Fruit fly (Drosophila melanogaster) whole organism, prepupa: ENCODE data around the gene Rbm13.

ENCODE experiments used
- Blimp-1 ChIP-seq: fragments of 200-800 bp; sonication (Bioruptor generic); optimal IDR thresholded peaks from 3 replicates; lab custom pipeline; 2017; ENCODE audit warnings: missing biosample characterization, missing genetic modification characterization, mild to moderate bottlenecking, moderate library complexity, missing genetic modification reagents
- CG10631 ChIP-seq: fragments of 200-800 bp; sonication (Bioruptor generic); optimal IDR thresholded peaks from 2 replicates; lab custom pipeline; 2016; ENCODE audit warnings: missing biosample characterization, missing genetic modification characterization
- CG10669 ChIP-seq: fragments of 200-800 bp; sonication (Bioruptor generic); optimal IDR thresholded peaks from 3 replicates; lab custom pipeline; 2018; ENCODE audit warnings: missing biosample characterization, mild to moderate bottlenecking, missing genetic modification characterization, moderate library complexity
- CG11294 ChIP-seq: fragments of 200-800 bp; sonication (Bioruptor generic); IDR thresholded peaks from 2 replicates; pipeline ENCODE4 v1.3.6; 2022; ENCODE audit warnings: missing biosample characterization, missing genetic modification characterization
- CG11762 ChIP-seq: fragments of 200-800 bp; sonication (Bioruptor generic); optimal IDR thresholded peaks from 3 replicates; lab custom pipeline; 2016; ENCODE audit warnings: missing biosample characterization, missing genetic modification characterization; ENCODE audit not compliant: insufficient read depth
- CG11902 ChIP-seq: fragments of 200-800 bp; sonication (Bioruptor generic); optimal IDR thresholded peaks from 3 replicates; lab custom pipeline; 2016; ENCODE audit warnings: missing biosample characterization, missing genetic modification characterization
- CG15336 ChIP-seq: fragments of 200-800 bp; sonication (Bioruptor generic); IDR thresholded peaks from 2 replicates; pipeline ENCODE4 v1.3.6; 2022; ENCODE audit warnings: missing biosample characterization, missing genetic modification characterization
- CG1621 ChIP-seq: fragments of 200-800 bp; sonication (Bioruptor generic); optimal IDR thresholded peaks from 3 replicates; lab custom pipeline; 2018; ENCODE audit warnings: missing biosample characterization, mild to moderate bottlenecking, missing genetic modification characterization
- CG16779 ChIP-seq: fragments of 200-800 bp; sonication (Bioruptor generic); optimal IDR thresholded peaks from 3 replicates; lab custom pipeline; 2017; ENCODE audit warnings: missing biosample characterization, mild to moderate bottlenecking, missing genetic modification characterization
- CG3032 ChIP-seq: fragments of 200-800 bp; optimal IDR thresholded peaks from 2 replicates; lab custom pipeline; 2019; ENCODE audit warnings: missing biosample characterization, mild to moderate bottlenecking, missing genetic modification characterization, moderate library complexity
- CG31627 ChIP-seq: fragments of 200-800 bp; sonication (Bioruptor generic); optimal IDR thresholded peaks from 3 replicates; lab custom pipeline; 2016; ENCODE audit warnings: missing biosample characterization, missing genetic modification characterization
- CG34406 ChIP-seq: fragments of 200-800 bp; sonication (Bioruptor generic); optimal IDR thresholded peaks from 3 replicates; lab custom pipeline; 2016; ENCODE audit warnings: missing biosample characterization, missing genetic modification characterization
- CG3919 ChIP-seq: fragments of 200-800 bp; sonication (Bioruptor generic); optimal IDR thresholded peaks from 3 replicates; lab custom pipeline; 2016; ENCODE audit warnings: missing biosample characterization, missing genetic modification characterization
- CG4318 ChIP-seq: fragments of 200-800 bp; sonication (Bioruptor generic); optimal IDR thresholded peaks from 3 replicates; lab custom pipeline; 2017; ENCODE audit warnings: missing biosample characterization, mild to moderate bottlenecking, missing genetic modification characterization
- CG6163 ChIP-seq: fragments of 200-800 bp; sonication (Bioruptor generic); IDR thresholded peaks from 3 replicates; pipeline ENCODE4 v1.3.6; 2022; ENCODE audit warnings: missing biosample characterization, missing genetic modification characterization
- CG6792 ChIP-seq: fragments of 200-800 bp; sonication (Bioruptor generic); optimal IDR thresholded peaks from 3 replicates; lab custom pipeline; 2016; ENCODE audit warnings: missing biosample characterization, missing genetic modification characterization
- CG6808 ChIP-seq: fragments of 200-800 bp; sonication (Bioruptor generic); optimal IDR thresholded peaks from 3 replicates; lab custom pipeline; 2017; ENCODE audit warnings: missing biosample characterization, missing genetic modification characterization, mild to moderate bottlenecking, moderate library complexity, missing genetic modification reagents
- CG6854 ChIP-seq: fragments of 200-800 bp; sonication (Bioruptor generic); optimal IDR thresholded peaks from 2 replicates; lab custom pipeline; 2017; ENCODE audit warnings: missing biosample characterization, mild to moderate bottlenecking, missing genetic modification characterization
- CG7368 ChIP-seq: fragments of 200-800 bp; sonication (Bioruptor generic); optimal IDR thresholded peaks from 3 replicates; lab custom pipeline; 2016; ENCODE audit warnings: missing biosample characterization, missing genetic modification characterization
- CG8319 ChIP-seq: fragments of 200-800 bp; sonication (Bioruptor generic); optimal IDR thresholded peaks from 3 replicates; lab custom pipeline; 2016; ENCODE audit warnings: missing biosample characterization, missing genetic modification characterization
- CG8632 ChIP-seq: fragments of 200-800 bp; sonication (Bioruptor generic); optimal IDR thresholded peaks from 3 replicates; lab custom pipeline; 2016; ENCODE audit warnings: missing biosample characterization, missing genetic modification characterization
- Eip75B ChIP-seq: fragments of 200-800 bp; sonication (Bioruptor generic); optimal IDR thresholded peaks from 3 replicates; lab custom pipeline; 2016; ENCODE audit warnings: missing biosample characterization, missing genetic modification characterization
- Eip78C ChIP-seq: fragments of 200-800 bp; sonication (Bioruptor generic); peaks from one replicate; lab custom pipeline; 2016; ENCODE audit warnings: missing biosample characterization, missing genetic modification characterization
- Eip93F ChIP-seq: fragments of 200-800 bp; sonication (Bioruptor generic); optimal IDR thresholded peaks from 2 replicates; lab custom pipeline; 2016; ENCODE audit warnings: missing biosample characterization, mild to moderate bottlenecking, missing genetic modification characterization
- Ets21C ChIP-seq: fragments of 200-800 bp; sonication (Bioruptor generic); optimal IDR thresholded peaks from 3 replicates; lab custom pipeline; 2016; ENCODE audit warnings: missing biosample characterization, missing genetic modification characterization
- Gug ChIP-seq: fragments of 200-800 bp; sonication (Bioruptor generic); IDR thresholded peaks from 2 replicates; pipeline ENCODE4 v1.3.6; 2022; ENCODE audit warnings: missing biosample characterization, missing genetic modification characterization
- Hr39 ChIP-seq: fragments of 200-800 bp; sonication (Bioruptor generic); optimal IDR thresholded peaks from 2 replicates; lab custom pipeline; 2016; ENCODE audit warnings: missing biosample characterization, missing genetic modification characterization
- Lpt ChIP-seq: fragments of 200-800 bp; sonication (Bioruptor generic); optimal IDR thresholded peaks from 3 replicates; lab custom pipeline; 2016; ENCODE audit warnings: missing biosample characterization, missing genetic modification characterization
- Met ChIP-seq: fragments of 200-800 bp; sonication (Bioruptor generic); optimal IDR thresholded peaks from 3 replicates; lab custom pipeline; 2016; ENCODE audit warnings: missing biosample characterization, missing genetic modification characterization
- Smox ChIP-seq: fragments of 200-800 bp; sonication (Bioruptor generic); optimal IDR thresholded peaks from 3 replicates; lab custom pipeline; 2016; ENCODE audit warnings: missing biosample characterization, missing genetic modification characterization
- Sox102F ChIP-seq: fragments of 200-800 bp; sonication (Bioruptor generic); optimal IDR thresholded peaks from 2 replicates; lab custom pipeline; 2016; ENCODE audit warnings: missing biosample characterization, mild to moderate bottlenecking, missing genetic modification characterization
- Sox14 ChIP-seq: fragments of 200-800 bp; sonication (Bioruptor generic); optimal IDR thresholded peaks from 3 replicates; lab custom pipeline; 2016; ENCODE audit warnings: missing biosample characterization, missing genetic modification characterization
- Sox15 ChIP-seq: fragments of 200-800 bp; sonication (Bioruptor generic); optimal IDR thresholded peaks from 3 replicates; lab custom pipeline; 2016; ENCODE audit warnings: missing biosample characterization, missing genetic modification characterization
- acj6 ChIP-seq: fragments of 200-800 bp; sonication (Bioruptor generic); optimal IDR thresholded peaks from 3 replicates; lab custom pipeline; 2016; ENCODE audit warnings: missing biosample characterization, missing genetic modification characterization
- cyc ChIP-seq: fragments of 200-800 bp; sonication (Bioruptor generic); optimal IDR thresholded peaks from 3 replicates; lab custom pipeline; 2016; ENCODE audit warnings: missing biosample characterization, missing genetic modification characterization
- dac ChIP-seq: fragments of 200-800 bp; sonication (Bioruptor generic); optimal IDR thresholded peaks from 2 replicates; lab custom pipeline; 2017; ENCODE audit warnings: missing biosample characterization, mild to moderate bottlenecking, missing genetic modification characterization
- dsx ChIP-seq: fragments of 200-800 bp; optimal IDR thresholded peaks from 3 replicates; lab custom pipeline; 2019; ENCODE audit warnings: missing biosample characterization, mild to moderate bottlenecking, missing genetic modification characterization, moderate library complexity; ENCODE audit not compliant: poor library complexity, severe bottlenecking
- eg ChIP-seq: fragments of 200-800 bp; sonication (Bioruptor generic); IDR thresholded peaks from 3 replicates; pipeline ENCODE4 v1.3.6; 2022; ENCODE audit warnings: missing biosample characterization, missing genetic modification characterization
- esn ChIP-seq: fragments of 200-800 bp; sonication (Bioruptor generic); optimal IDR thresholded peaks from 2 replicates; lab custom pipeline; 2016; ENCODE audit warnings: missing biosample characterization, mild to moderate bottlenecking, missing genetic modification characterization, moderate library complexity
- fd59A ChIP-seq: fragments of 200-800 bp; sonication (Bioruptor generic); optimal IDR thresholded peaks from 2 replicates; lab custom pipeline; 2017; ENCODE audit warnings: missing biosample characterization, mild to moderate bottlenecking, missing genetic modification characterization, missing genetic modification reagents
- fd85E ChIP-seq: fragments of 200-800 bp; sonication (Bioruptor generic); optimal IDR thresholded peaks from 3 replicates; lab custom pipeline; 2016; ENCODE audit warnings: missing biosample characterization, missing genetic modification characterization
- fkh ChIP-seq: fragments of 200-800 bp; sonication (Bioruptor generic); optimal IDR thresholded peaks from 3 replicates; lab custom pipeline; 2017; ENCODE audit warnings: missing biosample characterization, mild to moderate bottlenecking, missing genetic modification characterization, moderate library complexity
- salr ChIP-seq, 2 experiments: fragments of 200-800 bp; sonication (Bioruptor generic); optimal IDR thresholded peaks; 3 replicates each; lab custom pipeline; 2016 to 2018; ENCODE audit warnings: missing biosample characterization in 2 of 2, missing genetic modification characterization in 2 of 2, mild to moderate bottlenecking in 1 of 2
- spab ChIP-seq: fragments of 200-800 bp; sonication (Bioruptor generic); optimal IDR thresholded peaks from 2 replicates; lab custom pipeline; 2017; ENCODE audit warnings: missing biosample characterization, mild to moderate bottlenecking, missing genetic modification characterization, missing genetic modification reagents
- ss ChIP-seq, 2 experiments: fragments of 200-800 bp; sonication (Bioruptor generic); optimal IDR thresholded peaks; 2 replicates in 1 of 2; 3 replicates in 1 of 2; lab custom pipeline; 2017 to 2018; ENCODE audit warnings: mild to moderate bottlenecking in 2 of 2, missing biosample characterization in 2 of 2, missing genetic modification characterization in 2 of 2, moderate library complexity in 1 of 2
- svp ChIP-seq: fragments of 200-800 bp; sonication (Bioruptor generic); peaks from one replicate; lab custom pipeline; 2016; ENCODE audit warnings: missing biosample characterization, missing genetic modification characterization
- vri ChIP-seq: fragments of 200-800 bp; sonication (Bioruptor generic); optimal IDR thresholded peaks from 3 replicates; lab custom pipeline; 2016; ENCODE audit warnings: missing biosample characterization, mild to moderate bottlenecking, missing genetic modification characterization

Gene Rbm13

DNA sequence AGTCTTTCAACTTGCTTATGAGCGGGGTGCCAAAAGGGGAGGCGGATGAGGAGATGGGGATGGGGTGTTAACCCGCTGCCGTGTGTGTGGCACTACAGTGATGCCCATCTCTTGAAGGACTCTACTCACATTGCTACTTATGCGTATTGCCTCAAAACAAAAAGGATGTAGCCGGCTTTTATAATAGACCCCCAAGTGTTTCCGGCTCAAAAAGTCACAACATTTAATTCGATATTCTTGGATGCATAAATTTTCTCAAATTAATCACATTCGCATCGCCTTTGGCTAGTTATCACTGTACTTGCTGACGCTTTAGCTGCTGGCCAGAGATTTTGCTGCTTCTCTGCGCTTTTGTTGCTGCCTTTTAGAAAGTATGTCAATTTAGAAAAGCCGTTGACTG lies 10.5 kb upstream of the Rbm13 start (continued):
- no peak for TF ChIP-seq Eip93F (GFP tag; lab: Kevin White, UChicago)
- peak; percentile 51 for TF ChIP-seq CG6808 (GFP tag; lab: Kevin White, UChicago)
- peak; percentile 45 for TF ChIP-seq CG3032
- peak; percentile 77 for TF ChIP-seq eg (GFP tag; lab: Robert Waterston, UW)
- no peak for TF ChIP-seq CG1621 (tag; lab: Kevin White, UChicago)
- TF ChIP-seq CG31627 = peak; percentile 59
- peak; percentile 43 for TF ChIP-seq cyc (GFP tag; lab: Kevin White, UChicago)
- peak; percentile 11 for TF ChIP-seq fd59A (GFP tag; lab: Kevin White, UChicago)

DNA sequence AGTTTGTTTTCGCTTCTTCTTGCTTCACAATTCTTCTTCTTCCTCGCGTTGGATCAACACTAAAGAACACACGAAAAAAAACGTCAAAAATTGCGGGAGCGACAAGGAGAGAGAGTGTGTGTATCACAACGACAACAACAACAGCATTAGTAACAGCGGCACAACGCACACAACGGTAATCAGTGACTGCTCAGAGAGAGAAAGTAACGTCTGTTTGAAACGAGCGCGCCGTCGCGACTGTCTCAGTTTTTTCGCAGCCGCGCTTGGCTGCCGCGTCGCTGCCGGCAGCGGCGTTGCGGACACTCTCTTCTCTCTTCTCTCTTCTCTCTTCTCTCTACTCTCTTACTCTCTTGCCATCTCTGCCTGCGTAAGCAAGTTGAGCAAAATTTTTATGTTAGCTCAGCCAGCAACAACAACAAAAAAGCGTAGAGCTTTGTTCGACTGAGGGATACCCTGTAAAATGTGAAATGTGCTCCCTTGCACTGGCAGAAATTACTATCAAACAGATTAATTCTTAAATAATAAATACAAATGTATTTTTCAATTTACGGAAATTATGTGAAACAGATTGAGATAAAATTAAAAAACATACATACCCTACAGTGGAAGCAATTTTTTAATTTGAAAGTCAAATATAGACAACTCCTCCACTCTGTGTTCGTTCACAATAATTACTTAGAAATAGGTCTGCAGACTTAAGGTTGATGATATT lies 9.8 kb upstream of the Rbm13 start:
- TF ChIP-seq Sox14 (GFP tag; lab: Kevin White, UChicago) (peak; percentile 51), CG8319 (GFP tag; lab: Kevin White, UChicago) (no peak), CG10631 (peak; percentile 37), Eip75B (GFP tag; lab: Kevin White, UChicago) (peak; percentile 15), Lpt (GFP tag; lab: Kevin White, UChicago) (no peak), CG6854 (GFP tag; lab: Kevin White, UChicago) (peak; percentile 43), vri (GFP tag; lab: Kevin White, UChicago) (peak; percentile 71), CG31627 (peak; percentile 44), CG7368 (peak; percentile 31), fd59A (GFP tag; lab: Kevin White, UChicago) (no peak), CG6163 (GFP tag; lab: Robert Waterston, UW) (peak; percentile 69; the same call in 2 of the 3 replicates), CG34406 (GFP tag; lab: Kevin White, UChicago) (peak; percentile 60), CG11294 (no peak), CG10669 (GFP tag; lab: Kevin White, UChicago) (peak; percentile 56), spab (GFP tag; lab: Kevin White, UChicago) (no peak), Eip78C (GFP tag; lab: Kevin White, UChicago) (peak; percentile 82), CG6792 (peak; percentile 48), Sox102F (GFP tag; lab: Kevin White, UChicago) (peak; percentile 32), svp (peak; percentile 82), dsx (peak; percentile 44), Smox (peak; percentile 60), fd85E (no peak), Blimp-1 (peak; percentile 64), CG1621 (tag; lab: Kevin White, UChicago) (peak; percentile 1), CG4318 (peak; percentile 47), dac (GFP tag; lab: Kevin White, UChicago) (peak; percentile 40), Sox15 (peak; percentile 26), CG3032 (peak; percentile 16), Met (peak; percentile 59), Gug (GFP tag; lab: Robert Waterston, UW) (no peak), ss (GFP tag; optimal IDR thresholded peaks at IDR 0.05; lab: Kevin White, UChicago) (peak; percentile 8 to 44), acj6 (GFP tag; lab: Kevin White, UChicago) (peak; percentile 23), eg (GFP tag; lab: Robert Waterston, UW) (peak; percentile 73), CG16779 (peak; percentile 44), fkh (GFP tag; lab: Kevin White, UChicago) (peak; percentile 58), Eip93F (GFP tag; lab: Kevin White, UChicago) (no peak), salr (GFP tag; optimal IDR thresholded peaks at IDR 0.05; lab: Kevin White, UChicago) (peak in 1 of 2 experiments; percentile 47), CG15336 (peak; percentile 71; the same call in 1 of the 2 replicates), Hr39 (GFP tag; lab: Kevin White, UChicago) (peak; percentile 48), CG8632 (GFP tag; lab: Kevin White, UChicago) (peak; percentile 52), Ets21C (peak; percentile 41), esn (GFP tag; lab: Kevin White, UChicago) (peak; percentile 65), CG11902 (GFP tag; lab: Kevin White, UChicago) (peak; percentile 31), CG3919 (GFP tag; lab: Kevin White, UChicago) (peak; percentile 63), CG11762 (no peak)
